Fruit fly (Drosophila melanogaster) whole organism: ENCODE results near the gene ZnT77C.

Source experiments
- EcR ChIP-seq, 2 experiments: fragments of >200 bp; optimal IDR thresholded peaks; 2 replicates each; lab custom pipeline; 2017; ENCODE audit warnings: missing biosample characterization in 2 of 2, missing genetic modification characterization in 2 of 2, missing genetic modification reagents in 2 of 2
- psq ChIP-seq: fragments of >200 bp; optimal IDR thresholded peaks from 2 replicates; lab custom pipeline; 2017
- usp ChIP-seq: fragments of >200 bp; optimal IDR thresholded peaks from 2 replicates; lab custom pipeline; 2017; ENCODE audit warnings: missing biosample characterization, missing genetic modification characterization, mixed read lengths

dm6 chr3L:20466599-20466998, 28.1 kb downstream of the ZnT77C start, which contains the start of gene Tdh:
- TF ChIP-seq psq (lab: Kevin White, UChicago) (no peak), usp (GFP tag; lab: Kevin White, UChicago) (no peak), EcR (GFP tag; optimal IDR thresholded peaks at IDR 0.05; lab: Kevin White, UChicago) (no peak)
